Worm (Caenorhabditis elegans) whole organism, L2 larva: ENCODE results near the gene cyp-34A10.

Source experiments
- aly-2 ChIP-seq: fragments of 150-350 bp; optimal IDR thresholded peaks from 2 replicates; lab custom pipeline; 2014; ENCODE audit warnings: missing biosample characterization, missing genetic modification characterization
- egl-27 ChIP-seq: sonication (generic microtip); optimal IDR thresholded peaks from 3 replicates; lab custom pipeline; 2017; ENCODE audit warnings: missing biosample characterization, missing genetic modification reagents, missing genetic modification characterization
- lin-13 ChIP-seq: fragments of 150-350 bp; optimal IDR thresholded peaks from 2 replicates; lab custom pipeline; 2014; ENCODE audit warnings: missing biosample characterization, missing genetic modification reagents, missing genetic modification characterization
- nhr-10 ChIP-seq: sonication (generic microtip); optimal IDR thresholded peaks from 2 replicates; lab custom pipeline; 2017; ENCODE audit warnings: missing biosample characterization, missing genetic modification characterization
- nhr-237 ChIP-seq: fragments of 150-350 bp; optimal IDR thresholded peaks from 2 replicates; lab custom pipeline; 2014; ENCODE audit warnings: missing biosample characterization, missing genetic modification characterization
- nhr-6 ChIP-seq: fragments of 150-350 bp; optimal IDR thresholded peaks from 2 replicates; lab custom pipeline; 2014; ENCODE audit warnings: missing biosample characterization, missing genetic modification characterization
- sem-4 ChIP-seq: fragments of 150-350 bp; optimal IDR thresholded peaks from 2 replicates; lab custom pipeline; 2014; ENCODE audit warnings: missing biosample characterization, missing genetic modification reagents, missing genetic modification characterization
- unc-62 ChIP-seq: fragments of 150-350 bp; optimal IDR thresholded peaks from 2 replicates; lab custom pipeline; 2014; ENCODE audit warnings: missing biosample characterization, missing genetic modification reagents, missing genetic modification characterization

- TF ChIP-seq egl-27 (tag; lab: Kevin White, UChicago) (no peak), lin-13 (GFP tag; lab: Kevin White, UChicago) (no peak), nhr-237 (tag; lab: Kevin White, UChicago) (no peak), nhr-10 (tag; lab: Kevin White, UChicago) (no peak), nhr-6 (tag; lab: Kevin White, UChicago) (no peak), unc-62 (GFP tag; lab: Kevin White, UChicago) (no peak), aly-2 (tag; lab: Kevin White, UChicago) (no peak), sem-4 (tag; lab: Kevin White, UChicago) (no peak)
Measured at ce11 chrV:3938789-3939188, 34.0 kb downstream of the cyp-34A10 start, which contains the start of gene cyp-35B1.
